Fruit fly (Drosophila melanogaster): ENCODE measurements around the gene BigH1.

BigH1 gene

DNA sequence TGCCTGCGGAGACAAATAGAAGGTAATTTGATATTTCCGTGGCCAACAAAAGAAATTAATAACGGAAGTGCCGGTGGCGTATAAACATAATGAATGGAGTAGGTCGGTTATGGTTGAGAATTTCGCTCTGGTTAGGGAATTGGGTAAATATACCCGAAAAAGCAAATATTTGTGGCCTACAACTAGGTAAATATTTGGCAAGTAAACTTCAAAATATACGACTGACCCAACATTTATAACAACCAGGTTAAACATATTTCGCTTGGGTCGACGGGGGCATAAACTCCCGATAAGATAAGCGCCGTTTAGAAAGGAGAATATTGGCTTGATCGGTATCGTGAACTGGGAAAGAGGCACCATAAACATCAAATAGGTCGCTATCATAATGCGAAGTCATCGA lies 7.6 kb downstream of the BigH1 start:
- TF ChIP-seq usp (GFP tag; optimal IDR thresholded peaks at IDR 0.05) = no peak
- no peak for TF ChIP-seq CG8478 (optimal IDR thresholded peaks at IDR 0.05)
- no peak for TF ChIP-seq Dll (optimal IDR thresholded peaks at IDR 0.05)
- TF ChIP-seq psq (optimal IDR thresholded peaks at IDR 0.05) = no peak
- TF ChIP-seq EcR (GFP tag; optimal IDR thresholded peaks at IDR 0.05) = no peak
- no peak for TF ChIP-seq pan (optimal IDR thresholded peaks at IDR 0.05)

DNA sequence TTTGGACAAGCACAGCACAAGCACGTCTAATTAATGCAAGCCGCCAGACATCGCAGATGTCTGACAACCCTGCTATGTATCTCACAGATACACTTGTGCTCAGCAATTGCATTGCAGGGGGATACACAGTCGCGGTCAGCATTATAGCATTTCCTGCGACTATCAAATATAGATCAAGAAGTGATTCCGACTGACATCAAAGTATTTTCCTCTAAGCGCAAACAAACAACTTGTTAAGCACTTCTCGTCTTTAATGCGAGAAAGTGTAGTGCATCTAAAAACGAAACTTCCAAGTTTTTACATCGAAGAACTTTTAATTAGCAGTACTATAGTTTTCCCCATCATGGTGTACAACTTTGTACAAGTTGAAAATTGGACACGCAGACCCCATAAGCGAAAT lies 9.7 kb downstream of the BigH1 start:
- TF ChIP-seq EcR (GFP tag; optimal IDR thresholded peaks at IDR 0.05) (no peak), usp (GFP tag; optimal IDR thresholded peaks at IDR 0.05) (no peak), psq (optimal IDR thresholded peaks at IDR 0.05) (no peak), pan (optimal IDR thresholded peaks at IDR 0.05) (no peak), CG8478 (optimal IDR thresholded peaks at IDR 0.05) (no peak), Dll (optimal IDR thresholded peaks at IDR 0.05) (no peak)

DNA sequence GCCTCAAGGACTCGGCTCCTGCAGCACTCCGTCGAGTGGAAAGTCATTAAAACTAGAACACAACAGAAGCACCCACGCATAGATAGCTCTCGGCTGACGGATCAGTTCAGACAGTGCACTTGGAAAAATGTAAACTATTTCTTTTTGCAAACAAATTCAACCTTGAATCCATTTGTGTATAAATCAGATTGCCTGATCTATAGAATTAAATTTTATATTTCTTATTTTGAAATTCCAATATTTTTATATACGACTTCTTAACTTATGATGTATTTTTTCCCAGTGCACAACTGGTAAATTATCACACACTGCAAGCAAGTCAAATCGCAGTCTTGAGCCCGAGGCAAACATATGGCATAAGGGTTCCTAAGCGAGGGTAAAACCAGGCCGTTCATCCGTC lies 11.5 kb downstream of the BigH1 start:
- no peak for TF ChIP-seq pan (optimal IDR thresholded peaks at IDR 0.05)
- no peak for TF ChIP-seq EcR (GFP tag; optimal IDR thresholded peaks at IDR 0.05)

DNA sequence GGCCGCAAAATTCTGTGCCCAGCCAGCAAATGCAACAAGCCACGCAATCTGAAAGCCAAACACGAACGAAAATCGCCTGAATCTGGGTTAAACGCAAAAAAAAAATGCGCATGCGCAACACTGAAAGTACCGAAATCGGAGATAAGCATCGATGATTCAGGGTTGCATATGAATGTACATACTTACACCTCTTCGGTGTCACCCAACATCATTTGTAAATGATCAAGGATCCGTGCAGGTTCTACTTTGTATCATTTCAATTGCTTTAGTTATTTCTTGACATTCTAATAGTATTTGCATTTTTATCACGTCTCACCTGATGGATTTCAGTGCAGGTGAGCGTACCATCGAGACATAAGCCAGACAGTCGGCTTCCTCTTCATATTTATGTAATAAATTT lies 13.8 kb downstream of the BigH1 start:
- TF ChIP-seq CG8478 (optimal IDR thresholded peaks at IDR 0.05) = no peak
- TF ChIP-seq psq (optimal IDR thresholded peaks at IDR 0.05) = no peak
- no peak for TF ChIP-seq EcR (GFP tag; optimal IDR thresholded peaks at IDR 0.05)
- TF ChIP-seq pan (optimal IDR thresholded peaks at IDR 0.05) = no peak
- no peak for TF ChIP-seq usp (GFP tag; optimal IDR thresholded peaks at IDR 0.05)
- TF ChIP-seq Dll (optimal IDR thresholded peaks at IDR 0.05) = no peak

DNA sequence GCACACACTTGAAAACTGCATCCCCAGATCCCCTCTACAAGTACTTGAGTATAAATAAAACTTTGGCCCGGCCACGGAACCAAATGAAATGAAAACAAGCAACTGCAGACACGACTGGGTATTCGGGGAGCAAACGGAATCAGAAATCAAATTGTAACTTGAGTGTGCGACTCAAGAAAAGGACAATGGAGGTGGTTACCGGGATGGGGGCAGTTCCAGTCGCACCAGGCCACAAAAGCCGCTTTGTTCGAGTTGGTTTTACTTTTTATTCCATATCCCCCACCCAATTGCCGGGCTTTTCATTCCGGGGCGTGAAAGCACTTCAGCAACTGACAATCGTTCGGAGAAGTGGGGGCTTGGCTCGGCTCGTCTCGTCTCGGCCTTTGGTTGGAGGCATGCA lies 14.6 kb downstream of the BigH1 start:
- TF ChIP-seq EcR (GFP tag; optimal IDR thresholded peaks at IDR 0.05) (no peak), CG8478 (optimal IDR thresholded peaks at IDR 0.05) (no peak), usp (GFP tag; optimal IDR thresholded peaks at IDR 0.05) (no peak), pan (optimal IDR thresholded peaks at IDR 0.05) (no peak), psq (optimal IDR thresholded peaks at IDR 0.05) (no peak), Dll (optimal IDR thresholded peaks at IDR 0.05) (no peak)

DNA sequence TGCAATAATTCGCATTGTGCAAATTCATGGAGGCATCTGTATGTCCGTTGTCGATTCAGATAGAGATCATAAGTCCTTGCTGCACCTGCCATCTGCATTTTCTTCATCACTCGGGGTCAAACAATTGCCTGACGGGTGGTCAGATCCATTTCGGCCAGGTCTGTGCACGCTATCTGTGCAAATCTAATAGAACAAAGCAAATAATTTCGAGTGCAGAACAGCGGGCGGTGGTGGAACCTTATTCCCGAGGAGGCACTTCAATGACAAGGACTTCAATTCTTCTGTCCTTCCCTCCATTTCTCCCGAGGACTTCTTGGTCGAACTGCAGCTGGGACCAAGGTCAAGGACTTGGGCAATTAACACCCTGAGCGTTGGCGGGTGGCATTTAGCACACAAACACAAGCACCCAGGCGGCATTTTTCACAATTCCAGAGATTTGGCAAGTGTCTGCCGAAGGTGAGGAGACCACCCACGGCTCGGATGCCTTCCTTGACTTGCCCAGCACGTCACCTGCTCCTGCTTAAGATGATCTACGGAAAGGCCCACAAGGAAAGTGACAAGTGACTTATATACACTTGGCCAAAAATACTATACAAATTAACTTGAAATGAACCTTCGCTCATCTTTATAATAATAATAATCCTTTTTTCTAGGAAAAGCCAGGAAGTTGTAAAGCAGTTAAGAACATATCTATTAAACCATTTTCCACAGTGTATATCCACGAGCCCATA lies 16.3 kb downstream of the BigH1 start:
- TF ChIP-seq EcR (GFP tag; optimal IDR thresholded peaks at IDR 0.05) = no peak

DNA sequence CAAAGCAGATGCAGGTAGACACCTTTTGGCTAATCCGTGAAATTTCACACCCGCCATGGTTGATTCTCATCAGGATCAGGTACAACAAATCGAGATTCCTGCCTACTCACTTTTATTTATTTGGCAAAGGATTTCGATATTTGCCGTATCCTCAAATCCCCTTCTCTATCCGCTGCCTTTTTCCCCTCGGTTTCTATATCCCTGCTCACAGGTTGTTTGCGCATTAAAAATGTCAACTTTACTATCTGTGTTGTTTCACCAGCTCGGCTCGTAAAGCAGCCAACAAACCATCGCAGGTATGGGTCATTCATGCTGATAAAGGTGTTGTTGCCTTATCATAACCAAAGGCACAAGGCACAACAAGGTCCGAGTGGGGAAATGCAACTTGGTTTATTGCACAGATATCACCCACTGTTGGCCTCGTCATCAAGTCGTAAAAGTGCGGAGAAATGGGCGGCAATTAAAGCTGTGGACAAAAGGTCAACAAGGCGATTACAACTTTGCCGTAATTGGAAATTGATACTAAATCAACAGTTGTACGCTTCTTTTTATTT lies 16.9 kb downstream of the BigH1 start:
- no peak for TF ChIP-seq pan (optimal IDR thresholded peaks at IDR 0.05)
- TF ChIP-seq EcR (GFP tag; optimal IDR thresholded peaks at IDR 0.05) = no peak
- no peak for TF ChIP-seq CG8478 (optimal IDR thresholded peaks at IDR 0.05)
- TF ChIP-seq usp (GFP tag; optimal IDR thresholded peaks at IDR 0.05) = no peak
- no peak for TF ChIP-seq psq (optimal IDR thresholded peaks at IDR 0.05)
- no peak for TF ChIP-seq Dll (optimal IDR thresholded peaks at IDR 0.05)

DNA sequence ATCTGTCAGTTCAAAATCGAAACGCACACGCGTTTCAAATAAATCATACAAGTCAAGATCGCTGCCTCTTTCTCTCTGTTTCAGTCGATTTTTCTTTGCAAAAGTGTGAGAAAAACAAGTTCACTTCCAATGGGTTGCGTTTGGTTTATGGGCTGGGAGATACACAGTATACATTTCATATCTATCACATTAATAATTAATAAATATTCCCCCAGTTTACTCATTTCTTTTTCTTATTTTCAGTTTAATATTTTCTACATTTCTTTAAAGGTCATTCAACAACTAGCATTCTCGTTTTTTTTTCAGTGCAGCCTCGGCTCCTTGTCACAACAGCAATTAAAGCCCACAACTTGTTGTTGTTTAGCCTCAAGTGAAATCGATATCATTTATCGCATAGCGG lies 20.7 kb downstream of the BigH1 start:
- TF ChIP-seq EcR (GFP tag; optimal IDR thresholded peaks at IDR 0.05) (no peak), CG8478 (optimal IDR thresholded peaks at IDR 0.05) (no peak)

DNA sequence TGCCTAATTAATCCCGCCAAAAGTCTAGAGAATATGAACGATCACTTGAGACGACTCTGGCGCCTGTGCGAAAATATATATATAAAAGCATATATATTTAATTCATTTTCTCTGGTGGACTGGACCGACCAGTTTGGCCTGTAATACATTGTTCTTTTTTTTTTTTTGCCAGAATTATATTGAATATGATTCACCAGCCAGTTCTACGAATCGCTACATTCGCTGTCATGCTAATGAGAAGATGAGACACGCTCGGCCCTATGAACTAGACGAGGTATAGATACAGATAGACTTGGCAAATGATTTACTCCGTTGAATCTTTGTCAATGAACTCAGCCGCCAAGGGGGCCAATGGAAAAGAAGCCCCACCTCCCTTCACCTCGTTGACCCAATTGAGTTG lies 24.0 kb downstream of the BigH1 start:
- no peak for TF ChIP-seq CG8478 (optimal IDR thresholded peaks at IDR 0.05)
- no peak for TF ChIP-seq usp (GFP tag; optimal IDR thresholded peaks at IDR 0.05)
- no peak for TF ChIP-seq Dll (optimal IDR thresholded peaks at IDR 0.05)
- TF ChIP-seq pan (optimal IDR thresholded peaks at IDR 0.05) = no peak
- TF ChIP-seq psq (optimal IDR thresholded peaks at IDR 0.05) = no peak
- no peak for TF ChIP-seq EcR (GFP tag; optimal IDR thresholded peaks at IDR 0.05)

DNA sequence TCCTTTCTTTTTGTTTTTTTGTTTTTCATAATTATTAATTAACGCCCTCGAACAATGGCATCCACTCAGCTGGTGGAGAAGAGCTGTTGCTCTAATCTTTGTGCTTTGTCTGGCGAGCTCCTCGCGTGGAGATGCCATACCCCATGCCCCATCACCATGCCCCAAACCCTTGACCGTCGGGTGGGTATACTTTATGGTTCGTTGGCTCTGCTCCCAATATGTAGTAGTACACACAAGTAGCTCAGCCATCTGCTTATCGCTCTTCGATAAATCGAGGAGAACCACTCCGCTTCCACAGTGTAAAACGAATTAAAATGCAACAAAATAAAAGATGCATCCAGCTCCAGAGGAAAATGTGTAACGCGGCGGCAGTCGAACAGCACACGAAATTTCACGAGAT lies 26.8 kb downstream of the BigH1 start:
- peak in 1 of 2 experiments; percentile 9 for TF ChIP-seq EcR (GFP tag; optimal IDR thresholded peaks at IDR 0.05)
- no peak for TF ChIP-seq psq (optimal IDR thresholded peaks at IDR 0.05)
- TF ChIP-seq pan (optimal IDR thresholded peaks at IDR 0.05) = no peak
- no peak for TF ChIP-seq CG8478 (optimal IDR thresholded peaks at IDR 0.05)
- TF ChIP-seq usp (GFP tag; optimal IDR thresholded peaks at IDR 0.05) = no peak
- no peak for TF ChIP-seq Dll (optimal IDR thresholded peaks at IDR 0.05)

DNA sequence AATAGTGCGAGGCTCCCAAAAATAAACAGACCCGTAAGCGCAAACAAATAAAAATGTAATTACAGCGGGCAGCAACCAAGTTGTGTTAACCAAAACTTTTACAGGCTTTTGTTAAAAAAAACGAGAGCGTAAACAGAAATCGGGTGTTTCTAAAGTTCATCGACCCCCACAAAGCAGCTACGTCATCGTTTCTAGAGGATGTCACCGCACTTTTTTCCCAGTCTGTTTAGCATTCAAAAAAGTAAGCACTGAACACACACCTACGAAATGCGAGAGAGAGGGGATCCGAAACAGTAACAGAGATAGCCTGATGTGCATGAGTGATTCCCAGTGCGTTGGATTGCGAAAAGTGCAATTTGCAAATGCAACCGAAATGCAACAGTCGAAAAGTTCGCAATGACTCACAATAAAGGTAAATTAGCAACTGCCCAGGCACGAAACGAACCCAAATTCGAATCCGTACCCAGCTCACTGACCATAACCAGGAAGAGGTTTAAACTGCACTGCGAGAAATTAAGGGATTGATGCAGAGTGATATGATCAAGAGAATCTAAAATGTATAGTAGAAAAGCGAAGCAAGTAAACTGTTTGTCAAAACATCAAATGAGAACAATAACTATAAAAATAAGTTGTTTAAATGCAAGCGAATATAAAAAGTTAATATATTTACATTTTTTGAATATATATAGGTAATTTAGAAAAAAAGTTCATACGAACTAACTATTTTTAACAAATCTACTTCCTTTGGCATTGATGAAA lies 27.9 kb downstream of the BigH1 start:
- TF ChIP-seq usp (GFP tag; optimal IDR thresholded peaks at IDR 0.05) (no peak), pan (optimal IDR thresholded peaks at IDR 0.05) (no peak), psq (optimal IDR thresholded peaks at IDR 0.05) (no peak), CG8478 (optimal IDR thresholded peaks at IDR 0.05) (no peak), EcR (GFP tag; optimal IDR thresholded peaks at IDR 0.05) (peak; percentile 48)

DNA sequence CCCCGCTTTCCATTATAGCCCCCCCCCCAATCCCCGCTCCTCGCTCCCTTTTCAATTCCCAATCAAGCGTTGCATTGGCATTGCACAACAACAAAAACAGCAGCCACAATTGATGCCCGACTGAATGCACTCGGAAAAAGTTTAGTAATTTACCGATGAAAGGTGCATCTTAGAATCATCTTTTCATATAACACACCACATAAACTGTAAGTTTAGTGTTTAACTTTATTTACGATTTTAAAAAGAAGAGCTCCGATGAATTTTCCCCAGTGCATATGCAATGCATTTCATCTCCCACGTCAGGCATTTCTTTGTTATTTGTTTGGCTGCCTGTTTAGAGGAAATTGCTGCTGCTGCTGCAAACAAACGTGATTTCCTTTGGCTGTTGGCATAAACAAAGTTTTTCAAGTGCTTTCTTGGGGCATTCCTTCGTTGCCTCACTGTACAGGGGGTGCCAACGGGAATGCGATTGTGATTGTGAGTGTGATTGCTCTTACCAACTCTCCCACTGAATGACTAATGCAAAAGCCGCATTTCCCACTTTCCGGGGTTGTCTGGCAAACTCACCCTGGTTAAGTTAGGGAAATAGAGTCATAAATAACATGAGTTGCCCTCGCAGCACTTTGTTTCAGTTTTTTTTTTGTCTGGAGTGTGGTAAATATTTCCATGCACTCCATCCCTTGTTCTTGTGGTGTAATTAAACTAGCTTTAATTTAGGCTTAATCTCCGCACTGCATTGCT lies 29.1 kb downstream of the BigH1 start:
- TF ChIP-seq EcR (GFP tag; optimal IDR thresholded peaks at IDR 0.05) (no peak), psq (optimal IDR thresholded peaks at IDR 0.05) (no peak), CG8478 (optimal IDR thresholded peaks at IDR 0.05) (no peak), usp (GFP tag; optimal IDR thresholded peaks at IDR 0.05) (no peak), pan (optimal IDR thresholded peaks at IDR 0.05) (no peak), Dll (optimal IDR thresholded peaks at IDR 0.05) (no peak)
